Worm (Caenorhabditis elegans): ENCODE results near the gene nhr-102.

nhr-102 gene

ce11 chrV:15876308-15876707 is at the start of gene nhr-102:
Gene nhr-102 (minus strand): TSS chrV:15876408.
- TF ChIP-seq cog-1 (tag; optimal IDR thresholded peaks at IDR 0.05) (no peak), klf-2 (GFP tag; conservative IDR thresholded peaks at IDR 0.05) (no peak), flt-1 (GFP tag; IDR thresholded peaks at IDR 0.05) (no peak), ztf-23 (GFP tag; IDR thresholded peaks at IDR 0.05) (no peak), T22C8.4 (GFP tag; IDR thresholded peaks at IDR 0.05) (no peak), med-1 (GFP tag; optimal IDR thresholded peaks at IDR 0.05; ENCODE audit: insufficient read depth) (no peak), ref-1 (GFP tag; conservative IDR thresholded peaks at IDR 0.05) (no peak), tab-1 (GFP tag; IDR thresholded peaks at IDR 0.05) (no peak), ztf-29 (GFP tag; IDR thresholded peaks at IDR 0.05) (no peak)

ce11 chrV:15924307-15924706 is 48.1 kb upstream of the nhr-102 start, which contains the start of gene nhr-108:
Gene nhr-108 (minus strand): TSS chrV:15924472.
- no peak for TF ChIP-seq tab-1 (GFP tag; IDR thresholded peaks at IDR 0.05)
- TF ChIP-seq flt-1 (GFP tag; IDR thresholded peaks at IDR 0.05): no peak
- TF ChIP-seq ref-1 (GFP tag; conservative IDR thresholded peaks at IDR 0.05): no peak
- TF ChIP-seq ztf-23 (GFP tag; IDR thresholded peaks at IDR 0.05): no peak
- TF ChIP-seq med-1 (GFP tag; optimal IDR thresholded peaks at IDR 0.05; ENCODE audit: insufficient read depth): no peak
- TF ChIP-seq ztf-29 (GFP tag; IDR thresholded peaks at IDR 0.05): no peak
- TF ChIP-seq cog-1 (tag; optimal IDR thresholded peaks at IDR 0.05): no peak
- TF ChIP-seq klf-2 (GFP tag; conservative IDR thresholded peaks at IDR 0.05): no peak
- TF ChIP-seq T22C8.4 (GFP tag; IDR thresholded peaks at IDR 0.05): no peak

- TF ChIP-seq med-1 (GFP tag; optimal IDR thresholded peaks at IDR 0.05; ENCODE audit: insufficient read depth): no peak
- TF ChIP-seq klf-2 (GFP tag; conservative IDR thresholded peaks at IDR 0.05): no peak
- no peak for TF ChIP-seq ztf-29 (GFP tag; IDR thresholded peaks at IDR 0.05)
- TF ChIP-seq ztf-23 (GFP tag; IDR thresholded peaks at IDR 0.05): no peak
- no peak for TF ChIP-seq T22C8.4 (GFP tag; IDR thresholded peaks at IDR 0.05)
- no peak for TF ChIP-seq flt-1 (GFP tag; IDR thresholded peaks at IDR 0.05)
- no peak for TF ChIP-seq tab-1 (GFP tag; IDR thresholded peaks at IDR 0.05)
- no peak for TF ChIP-seq ref-1 (GFP tag; conservative IDR thresholded peaks at IDR 0.05)
- TF ChIP-seq cog-1 (tag; optimal IDR thresholded peaks at IDR 0.05): no peak
Measured at ce11 chrV:15922979-15923378, 46.8 kb upstream of the nhr-102 start, which contains the start of gene F35E8.13. Gene F35E8.13 (plus strand): TSS chrV:15923279.

ce11 chrV:15921102-15921501 is 44.9 kb upstream of the nhr-102 start, which contains the start of gene cdr-1:
Gene cdr-1 (plus strand): TSS chrV:15921309.
- TF ChIP-seq med-1 (GFP tag; optimal IDR thresholded peaks at IDR 0.05; ENCODE audit: insufficient read depth) (no peak), klf-2 (GFP tag; conservative IDR thresholded peaks at IDR 0.05) (no peak), tab-1 (GFP tag; IDR thresholded peaks at IDR 0.05) (no peak), ztf-29 (GFP tag; IDR thresholded peaks at IDR 0.05) (no peak)

- TF ChIP-seq ztf-23 (GFP tag; IDR thresholded peaks at IDR 0.05) (no peak), med-1 (GFP tag; optimal IDR thresholded peaks at IDR 0.05; ENCODE audit: insufficient read depth) (no peak), cog-1 (tag; optimal IDR thresholded peaks at IDR 0.05) (no peak), T22C8.4 (GFP tag; IDR thresholded peaks at IDR 0.05) (no peak)
Measured at ce11 chrV:15920273-15920672, 44.1 kb upstream of the nhr-102 start, which contains the start of gene F35E8.10. Gene F35E8.10 (minus strand): TSS chrV:15920373.

ce11 chrV:15917458-15917857 is 41.2 kb upstream of the nhr-102 start, which contains the start of gene F35E8.9:
Gene F35E8.9 (minus strand): TSS chrV:15917558.
- TF ChIP-seq T22C8.4 (GFP tag; IDR thresholded peaks at IDR 0.05) (no peak), ztf-29 (GFP tag; IDR thresholded peaks at IDR 0.05) (no peak), ref-1 (GFP tag; conservative IDR thresholded peaks at IDR 0.05) (no peak), klf-2 (GFP tag; conservative IDR thresholded peaks at IDR 0.05) (no peak), ztf-23 (GFP tag; IDR thresholded peaks at IDR 0.05) (no peak), flt-1 (GFP tag; IDR thresholded peaks at IDR 0.05) (no peak), tab-1 (GFP tag; IDR thresholded peaks at IDR 0.05) (no peak), med-1 (GFP tag; optimal IDR thresholded peaks at IDR 0.05; ENCODE audit: insufficient read depth) (no peak), cog-1 (tag; optimal IDR thresholded peaks at IDR 0.05) (no peak)

ce11 chrV:15915919-15916318 is 39.7 kb upstream of the nhr-102 start, which contains the start of gene gst-38:
Gene gst-38 (minus strand): TSS chrV:15916070.
- no peak for TF ChIP-seq tab-1 (GFP tag; IDR thresholded peaks at IDR 0.05)
- no peak for TF ChIP-seq T22C8.4 (GFP tag; IDR thresholded peaks at IDR 0.05)
- no peak for TF ChIP-seq ztf-23 (GFP tag; IDR thresholded peaks at IDR 0.05)
- no peak for TF ChIP-seq med-1 (GFP tag; optimal IDR thresholded peaks at IDR 0.05; ENCODE audit: insufficient read depth)
- no peak for TF ChIP-seq cog-1 (tag; optimal IDR thresholded peaks at IDR 0.05)
- TF ChIP-seq flt-1 (GFP tag; IDR thresholded peaks at IDR 0.05): no peak
- no peak for TF ChIP-seq ztf-29 (GFP tag; IDR thresholded peaks at IDR 0.05)
- TF ChIP-seq klf-2 (GFP tag; conservative IDR thresholded peaks at IDR 0.05): no peak
- TF ChIP-seq ref-1 (GFP tag; conservative IDR thresholded peaks at IDR 0.05): no peak

ce11 chrV:15915307-15915706 is 39.1 kb upstream of the nhr-102 start:
- TF ChIP-seq tab-1 (GFP tag; IDR thresholded peaks at IDR 0.05) (no peak), ztf-29 (GFP tag; IDR thresholded peaks at IDR 0.05) (no peak), ref-1 (GFP tag; conservative IDR thresholded peaks at IDR 0.05) (no peak), flt-1 (GFP tag; IDR thresholded peaks at IDR 0.05) (no peak), T22C8.4 (GFP tag; IDR thresholded peaks at IDR 0.05) (no peak), med-1 (GFP tag; optimal IDR thresholded peaks at IDR 0.05; ENCODE audit: insufficient read depth) (no peak), ztf-23 (GFP tag; IDR thresholded peaks at IDR 0.05) (no peak), klf-2 (GFP tag; conservative IDR thresholded peaks at IDR 0.05) (no peak), cog-1 (tag; optimal IDR thresholded peaks at IDR 0.05) (no peak)

ce11 chrV:15914774-15915173 is 38.6 kb upstream of the nhr-102 start:
- TF ChIP-seq med-1 (GFP tag; optimal IDR thresholded peaks at IDR 0.05; ENCODE audit: insufficient read depth) (no peak), flt-1 (GFP tag; IDR thresholded peaks at IDR 0.05) (no peak)

ce11 chrV:15913714-15914113 is 37.5 kb upstream of the nhr-102 start, which contains the start of gene F35E8.7:
Gene F35E8.7 (plus strand): TSS chrV:15914014.
- TF ChIP-seq flt-1 (GFP tag; IDR thresholded peaks at IDR 0.05) (no peak), cog-1 (tag; optimal IDR thresholded peaks at IDR 0.05) (no peak)

Data from whole organism, midembryonic.